Worm (Caenorhabditis elegans): Measurements from ENCODE around the gene eri-12.

- TF ChIP-seq nhr-11 (tag; optimal IDR thresholded peaks at IDR 0.05) = no peak
- TF ChIP-seq nfya-1 (tag; optimal IDR thresholded peaks at IDR 0.05) = no peak
- no peak for TF ChIP-seq che-1 (tag; optimal IDR thresholded peaks at IDR 0.05)
- no peak for TF ChIP-seq ceh-45 (GFP tag; IDR thresholded peaks at IDR 0.05)
- TF ChIP-seq fkh-10 (GFP tag; optimal IDR thresholded peaks at IDR 0.05) = no peak
- TF ChIP-seq ceh-6 (GFP tag; optimal IDR thresholded peaks at IDR 0.05) = no peak
Observed at ce11 chrIV:12202949-12203348, 46.3 kb downstream of the eri-12 start, which contains the start of gene F35G2.1.
